Worm (Caenorhabditis elegans) whole organism, L4/young adult: Measurements from ENCODE around the gene F09F7.6.

Experiments used
- W03F9.2 ChIP-seq: fragments of 150-350 bp; optimal IDR thresholded peaks from 2 replicates; lab custom pipeline; 2014; ENCODE audit warnings: missing biosample characterization, missing genetic modification characterization
- dao-5 ChIP-seq: sonication (generic microtip); optimal IDR thresholded peaks from 2 replicates; lab custom pipeline; 2016; ENCODE audit warnings: missing genotype, missing genetic modification characterization, moderate library complexity, missing compliant biosample characterization
- him-1 ChIP-seq: sonication (generic microtip); optimal IDR thresholded peaks from 2 replicates; lab custom pipeline; 2016; ENCODE audit warnings: missing genotype, missing genetic modification reagents, missing genetic modification characterization, missing compliant biosample characterization

F09F7.6 gene

DNA sequence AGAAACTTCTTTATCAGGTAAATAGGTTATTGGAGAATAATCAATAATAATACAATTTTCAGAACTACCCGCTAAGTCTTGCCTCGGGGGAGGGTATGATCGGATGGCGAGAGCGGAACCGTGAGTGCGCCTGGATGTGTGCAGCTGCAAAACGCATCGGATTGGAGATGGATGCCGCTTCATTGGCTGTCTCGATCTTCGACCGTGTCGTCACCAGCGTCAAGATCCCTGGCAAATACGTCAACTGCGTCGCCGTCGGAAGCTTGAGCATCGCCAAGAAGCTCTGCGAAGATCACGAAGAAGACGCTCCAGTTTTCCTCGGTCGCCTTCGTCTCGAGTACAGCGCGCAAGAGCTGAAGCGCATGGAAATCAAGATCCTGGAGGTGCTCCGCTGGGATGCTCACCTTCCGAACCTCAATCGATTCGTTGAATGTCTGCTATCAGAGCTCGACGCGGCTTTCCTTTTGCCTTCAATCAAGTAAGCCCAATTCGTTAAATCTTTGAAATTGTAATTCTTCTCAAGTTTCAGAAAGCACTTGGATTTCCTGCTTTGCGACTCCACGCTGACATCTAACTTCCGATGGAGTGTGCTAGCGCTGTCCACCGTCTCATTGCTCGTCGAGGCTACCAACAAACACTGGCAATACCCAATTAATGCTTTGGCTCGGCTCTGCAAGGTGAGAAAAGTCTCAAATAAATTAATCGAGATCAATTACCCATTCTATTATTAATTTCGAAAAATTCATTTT is 47.0 kb downstream of the F09F7.6 start:
- no peak for TF ChIP-seq dao-5 (tag; lab: Kevin White, UChicago)
- TF ChIP-seq him-1 (tag; lab: Kevin White, UChicago): no peak
- no peak for TF ChIP-seq W03F9.2 (tag; lab: Kevin White, UChicago)

DNA sequence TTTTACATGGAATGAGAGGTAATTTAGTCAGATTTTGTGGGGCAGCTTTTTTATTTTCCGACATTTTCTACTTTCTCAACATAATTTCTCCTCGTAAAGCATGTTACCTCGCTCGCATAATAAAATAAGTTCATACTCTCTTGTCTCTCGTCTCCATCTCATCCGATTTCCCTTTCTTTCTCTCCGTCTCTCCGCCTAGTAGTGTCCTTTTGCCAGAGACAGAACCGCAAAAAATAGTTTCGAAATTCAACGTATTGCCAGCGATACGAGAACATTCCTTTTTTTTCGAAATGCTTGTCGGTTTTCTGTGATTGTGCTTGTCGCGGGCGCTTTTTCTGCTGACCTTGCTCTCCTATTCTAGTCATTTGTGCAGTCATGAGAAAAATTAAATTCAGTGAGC is 47.8 kb downstream of the F09F7.6 start:
- no peak for TF ChIP-seq dao-5 (tag; lab: Kevin White, UChicago)
- no peak for TF ChIP-seq W03F9.2 (tag; lab: Kevin White, UChicago)
- TF ChIP-seq him-1 (tag; lab: Kevin White, UChicago): no peak

DNA sequence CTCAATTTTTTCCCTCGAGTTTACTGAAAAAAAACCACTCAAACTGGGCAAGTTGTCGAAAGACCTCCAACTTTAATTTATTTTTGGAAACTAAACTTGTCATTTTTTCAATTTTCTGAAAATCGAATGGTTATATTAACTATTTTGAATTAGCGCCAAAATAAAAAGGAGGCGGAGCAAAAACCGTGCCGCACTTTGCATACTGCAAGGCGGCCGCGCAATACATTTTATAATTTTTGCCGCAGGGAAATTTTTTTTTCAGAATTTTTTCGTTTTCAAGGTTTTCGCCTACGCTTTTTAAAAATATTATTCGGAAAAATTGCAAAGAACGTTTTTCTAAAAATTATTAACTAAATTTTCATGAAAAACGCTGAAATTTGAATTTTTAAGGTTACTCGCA is 48.3 kb downstream of the F09F7.6 start:
- no peak for TF ChIP-seq W03F9.2 (tag; lab: Kevin White, UChicago)
- TF ChIP-seq him-1 (tag; lab: Kevin White, UChicago): no peak
- TF ChIP-seq dao-5 (tag; lab: Kevin White, UChicago): no peak

DNA sequence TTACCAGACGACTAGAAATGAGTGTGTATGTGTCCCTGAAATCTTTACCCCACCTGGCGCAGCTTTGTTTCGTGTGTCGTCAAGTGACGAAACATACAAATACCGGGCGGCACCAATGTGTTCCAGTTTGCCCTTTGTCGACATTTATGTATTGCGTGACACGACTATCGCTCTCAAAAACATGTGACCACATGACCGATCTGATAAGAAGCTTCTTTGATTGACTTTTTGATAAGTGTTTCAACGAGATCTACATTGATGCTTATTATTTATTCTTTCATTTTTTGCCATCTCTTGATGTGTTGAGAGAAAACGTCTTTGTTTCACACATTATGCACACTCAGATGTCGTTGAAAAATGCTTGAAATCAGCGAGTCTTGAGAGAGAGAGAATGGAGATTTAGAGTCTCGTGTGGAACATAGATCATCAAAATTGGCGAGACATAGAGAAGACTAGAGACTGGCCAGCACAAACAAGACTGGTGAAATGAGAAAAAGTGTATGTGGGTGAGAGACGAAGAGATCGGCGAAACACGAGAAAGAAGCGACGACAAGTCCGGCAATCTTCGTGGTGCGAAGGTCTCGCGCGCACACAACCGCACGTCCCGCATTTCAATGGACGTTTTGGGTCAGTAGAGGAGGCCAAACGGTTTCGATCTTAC is 48.9 kb downstream of the F09F7.6 start:
- TF ChIP-seq dao-5 (tag; lab: Kevin White, UChicago): no peak
- peak; percentile 32 for TF ChIP-seq him-1 (tag; lab: Kevin White, UChicago)
- TF ChIP-seq W03F9.2 (tag; lab: Kevin White, UChicago): no peak

DNA sequence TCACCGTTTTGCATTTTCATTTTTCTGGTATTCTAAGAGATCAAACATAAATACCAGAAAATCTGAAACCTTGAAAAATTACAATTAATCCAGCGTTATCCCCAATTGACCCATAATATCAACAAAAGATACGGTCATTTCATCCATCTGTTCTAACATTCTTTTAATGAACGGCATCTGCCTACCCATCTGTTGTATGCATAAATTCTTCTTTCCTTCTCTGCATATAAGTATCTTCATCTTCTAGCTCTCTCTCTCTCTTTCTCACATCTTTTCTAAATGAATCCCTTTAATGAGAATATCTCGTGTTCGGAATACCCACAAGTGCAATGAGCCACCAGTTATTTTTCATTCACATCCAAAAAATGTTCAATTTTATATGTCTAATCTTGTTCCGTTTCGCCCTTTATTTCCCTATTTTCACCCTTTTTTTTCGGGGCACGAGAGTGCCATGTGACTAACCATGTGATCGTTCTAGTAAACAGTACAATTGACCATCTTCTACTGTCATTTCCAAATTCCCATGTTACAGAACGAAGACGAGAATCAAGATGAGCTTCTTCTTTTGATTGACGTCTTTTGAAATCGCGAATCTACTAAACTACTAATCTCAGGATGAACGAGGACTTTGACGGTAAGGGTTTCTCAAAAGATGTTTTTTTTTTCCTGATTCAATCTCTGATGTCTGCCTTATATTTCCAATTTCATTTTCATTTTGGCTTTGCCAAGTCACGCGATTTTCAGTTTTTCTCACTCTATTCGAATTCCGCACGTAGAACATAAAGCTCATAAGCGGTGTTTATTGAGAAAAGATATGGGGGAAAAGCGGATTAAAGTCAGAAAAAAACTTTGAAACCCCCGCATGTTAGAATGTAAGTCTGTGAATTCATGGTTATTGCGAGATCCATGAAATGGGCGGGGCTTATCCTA is 50.3 kb downstream of the F09F7.6 start, which contains the start of gene R02F2.1:
TSS of gene R02F2.1 (plus strand) at position 528 of the 930 bp plus-strand sequence.
- TF ChIP-seq him-1 (tag; lab: Kevin White, UChicago) (no peak), W03F9.2 (tag; lab: Kevin White, UChicago) (no peak), dao-5 (tag; lab: Kevin White, UChicago) (no peak)
